Worm (Caenorhabditis elegans): ENCODE measurements around the gene gcy-1.
A peak's percentile ranks its signal among the peaks of the same experiment; 100 is the strongest.

gcy-1 gene

ce11 chrII:9500926-9501325 is 15.8 kb downstream of the gcy-1 start:
- TF ChIP-seq pes-1 (GFP tag; IDR thresholded peaks at IDR 0.05) (no peak), tra-4 (tag; optimal IDR thresholded peaks at IDR 0.05) (no peak), tbx-37 (GFP tag; conservative IDR thresholded peaks at IDR 0.05) (no peak), sea-1 (GFP tag; conservative IDR thresholded peaks at IDR 0.05) (no peak), ceh-13 (GFP tag; optimal IDR thresholded peaks at IDR 0.05) (no peak), aly-1 (tag; optimal IDR thresholded peaks at IDR 0.05) (no peak), ets-7 (tag; optimal IDR thresholded peaks at IDR 0.05) (no peak), tbx-11 (GFP tag; IDR thresholded peaks at IDR 0.05) (no peak), flt-1 (GFP tag; IDR thresholded peaks at IDR 0.05) (no peak)

- TF ChIP-seq tbx-11 (GFP tag; IDR thresholded peaks at IDR 0.05) (no peak), ets-7 (tag; optimal IDR thresholded peaks at IDR 0.05) (no peak), ceh-36 (tag; optimal IDR thresholded peaks at IDR 0.05) (no peak), hmbx-1 (tag; optimal IDR thresholded peaks at IDR 0.05) (no peak), tra-4 (tag; optimal IDR thresholded peaks at IDR 0.05) (no peak), aly-1 (tag; optimal IDR thresholded peaks at IDR 0.05) (no peak), pes-1 (GFP tag; IDR thresholded peaks at IDR 0.05) (no peak), flt-1 (GFP tag; IDR thresholded peaks at IDR 0.05) (no peak), ama-1 (optimal IDR thresholded peaks at IDR 0.05) (no peak), tbx-37 (GFP tag; conservative IDR thresholded peaks at IDR 0.05) (no peak), ceh-13 (GFP tag; optimal IDR thresholded peaks at IDR 0.05) (no peak), sea-1 (GFP tag; conservative IDR thresholded peaks at IDR 0.05) (no peak), F13C5.2 (tag; optimal IDR thresholded peaks at IDR 0.05) (no peak), scrt-1 (GFP tag; IDR thresholded peaks at IDR 0.05) (no peak), B0310.2 (tag; optimal IDR thresholded peaks at IDR 0.05) (no peak), hnd-1 (tag; optimal IDR thresholded peaks at IDR 0.05) (no peak)
Observed at ce11 chrII:9498589-9498988, 18.1 kb downstream of the gcy-1 start.

DNA sequence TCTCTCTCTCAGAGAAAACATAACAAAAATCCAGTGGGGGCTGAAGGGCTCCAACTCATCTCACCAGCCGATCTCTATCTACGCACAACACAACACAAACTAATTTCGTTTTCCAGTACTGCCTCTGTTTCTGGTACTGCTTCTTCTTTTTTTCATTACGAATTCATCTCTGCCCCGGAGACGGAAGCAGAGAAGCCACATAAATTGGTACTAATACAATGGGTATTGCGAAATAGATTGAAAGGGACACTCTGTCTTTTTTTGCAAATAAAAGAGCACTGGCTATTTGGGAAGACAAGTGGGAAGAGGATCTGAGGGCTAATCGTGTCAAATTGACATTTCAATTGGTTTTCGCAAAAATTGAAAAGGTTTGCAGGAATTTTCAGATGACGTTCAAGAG is 19.4 kb downstream of the gcy-1 start:
- TF ChIP-seq pes-1 (GFP tag; IDR thresholded peaks at IDR 0.05) (no peak), ceh-13 (GFP tag; optimal IDR thresholded peaks at IDR 0.05) (no peak), hnd-1 (tag; optimal IDR thresholded peaks at IDR 0.05) (no peak), F13C5.2 (tag; optimal IDR thresholded peaks at IDR 0.05) (no peak), hmg-4 (GFP tag; optimal IDR thresholded peaks at IDR 0.05) (no peak), B0310.2 (tag; optimal IDR thresholded peaks at IDR 0.05) (no peak), sea-1 (GFP tag; conservative IDR thresholded peaks at IDR 0.05) (no peak), tbx-11 (GFP tag; IDR thresholded peaks at IDR 0.05) (no peak), tbx-37 (GFP tag; conservative IDR thresholded peaks at IDR 0.05) (no peak), ets-7 (tag; optimal IDR thresholded peaks at IDR 0.05) (no peak), tra-4 (tag; optimal IDR thresholded peaks at IDR 0.05) (no peak), scrt-1 (GFP tag; IDR thresholded peaks at IDR 0.05) (no peak), ceh-36 (tag; optimal IDR thresholded peaks at IDR 0.05) (no peak), hmbx-1 (tag; optimal IDR thresholded peaks at IDR 0.05) (no peak), aly-1 (tag; optimal IDR thresholded peaks at IDR 0.05) (no peak), ama-1 (optimal IDR thresholded peaks at IDR 0.05) (no peak), flt-1 (GFP tag; IDR thresholded peaks at IDR 0.05) (no peak)

- TF ChIP-seq hmg-4 (GFP tag; optimal IDR thresholded peaks at IDR 0.05) (no peak), aly-1 (tag; optimal IDR thresholded peaks at IDR 0.05) (no peak), flt-1 (GFP tag; IDR thresholded peaks at IDR 0.05) (no peak), scrt-1 (GFP tag; IDR thresholded peaks at IDR 0.05) (no peak), hnd-1 (tag; optimal IDR thresholded peaks at IDR 0.05) (no peak), F13C5.2 (tag; optimal IDR thresholded peaks at IDR 0.05) (no peak), pes-1 (GFP tag; IDR thresholded peaks at IDR 0.05) (no peak)
Observed at ce11 chrII:9493242-9494058, 23.3 kb downstream of the gcy-1 start.

DNA sequence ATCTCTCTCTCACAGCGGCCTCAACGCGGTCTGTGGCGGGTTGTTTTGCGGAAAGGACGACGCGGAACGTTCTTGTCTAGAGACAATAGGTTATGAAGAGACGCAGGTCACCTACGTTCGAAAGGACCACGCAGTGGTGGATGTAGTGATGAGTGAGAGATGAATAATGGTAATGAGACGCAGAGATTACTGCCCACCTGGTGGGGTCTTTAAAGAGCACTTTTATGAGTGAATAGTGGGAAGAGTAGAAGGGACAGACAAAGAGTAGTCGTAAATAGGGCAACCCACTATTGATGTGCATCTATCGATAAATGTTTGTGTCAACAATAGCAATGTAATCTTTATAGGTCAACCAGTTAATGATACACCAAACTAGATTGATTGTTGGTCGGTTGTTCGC is 25.7 kb downstream of the gcy-1 start:
- TF ChIP-seq sea-1 (GFP tag; conservative IDR thresholded peaks at IDR 0.05) (no peak), hmg-4 (GFP tag; optimal IDR thresholded peaks at IDR 0.05) (peak; percentile 64)

DNA sequence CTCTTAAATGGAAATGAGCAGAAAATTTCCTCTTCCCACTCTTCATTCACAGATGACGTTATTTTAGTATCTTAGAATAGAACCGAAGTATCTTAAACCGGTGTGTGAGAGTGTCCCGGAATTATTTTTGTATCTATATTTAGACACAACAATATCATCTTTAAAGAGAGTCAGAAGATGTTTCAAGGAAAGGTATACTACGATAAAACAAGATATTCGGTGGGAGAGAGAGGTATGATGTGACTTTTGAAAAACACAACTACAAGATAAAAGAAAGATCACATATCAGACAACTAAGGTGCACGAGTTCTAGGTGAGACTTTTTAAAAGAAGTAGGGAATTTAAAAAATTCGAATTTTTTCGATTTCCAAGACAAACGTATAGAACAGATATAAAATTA is 26.1 kb downstream of the gcy-1 start:
- TF ChIP-seq B0310.2 (tag; optimal IDR thresholded peaks at IDR 0.05) (no peak), aly-1 (tag; optimal IDR thresholded peaks at IDR 0.05) (no peak), pes-1 (GFP tag; IDR thresholded peaks at IDR 0.05) (no peak), F13C5.2 (tag; optimal IDR thresholded peaks at IDR 0.05) (no peak), tra-4 (tag; optimal IDR thresholded peaks at IDR 0.05) (no peak), tbx-11 (GFP tag; IDR thresholded peaks at IDR 0.05) (no peak), ama-1 (optimal IDR thresholded peaks at IDR 0.05) (no peak), tbx-37 (GFP tag; conservative IDR thresholded peaks at IDR 0.05) (no peak), flt-1 (GFP tag; IDR thresholded peaks at IDR 0.05) (no peak), ceh-13 (GFP tag; optimal IDR thresholded peaks at IDR 0.05) (no peak), sea-1 (GFP tag; conservative IDR thresholded peaks at IDR 0.05) (no peak), ceh-36 (tag; optimal IDR thresholded peaks at IDR 0.05) (no peak), hmbx-1 (tag; optimal IDR thresholded peaks at IDR 0.05) (no peak), hnd-1 (tag; optimal IDR thresholded peaks at IDR 0.05) (no peak), ets-7 (tag; optimal IDR thresholded peaks at IDR 0.05) (no peak), hmg-4 (GFP tag; optimal IDR thresholded peaks at IDR 0.05) (no peak), scrt-1 (GFP tag; IDR thresholded peaks at IDR 0.05) (no peak)

- TF ChIP-seq sea-1 (GFP tag; conservative IDR thresholded peaks at IDR 0.05) (no peak), ceh-36 (tag; optimal IDR thresholded peaks at IDR 0.05) (no peak), F13C5.2 (tag; optimal IDR thresholded peaks at IDR 0.05) (no peak), ama-1 (optimal IDR thresholded peaks at IDR 0.05) (no peak), ceh-13 (GFP tag; optimal IDR thresholded peaks at IDR 0.05) (no peak)
Observed at ce11 chrII:9489922-9490321, 26.8 kb downstream of the gcy-1 start.

All from whole organism, early embryonic.